Fruit fly (Drosophila melanogaster): ENCODE measurements around the gene CG5961.

DNA sequence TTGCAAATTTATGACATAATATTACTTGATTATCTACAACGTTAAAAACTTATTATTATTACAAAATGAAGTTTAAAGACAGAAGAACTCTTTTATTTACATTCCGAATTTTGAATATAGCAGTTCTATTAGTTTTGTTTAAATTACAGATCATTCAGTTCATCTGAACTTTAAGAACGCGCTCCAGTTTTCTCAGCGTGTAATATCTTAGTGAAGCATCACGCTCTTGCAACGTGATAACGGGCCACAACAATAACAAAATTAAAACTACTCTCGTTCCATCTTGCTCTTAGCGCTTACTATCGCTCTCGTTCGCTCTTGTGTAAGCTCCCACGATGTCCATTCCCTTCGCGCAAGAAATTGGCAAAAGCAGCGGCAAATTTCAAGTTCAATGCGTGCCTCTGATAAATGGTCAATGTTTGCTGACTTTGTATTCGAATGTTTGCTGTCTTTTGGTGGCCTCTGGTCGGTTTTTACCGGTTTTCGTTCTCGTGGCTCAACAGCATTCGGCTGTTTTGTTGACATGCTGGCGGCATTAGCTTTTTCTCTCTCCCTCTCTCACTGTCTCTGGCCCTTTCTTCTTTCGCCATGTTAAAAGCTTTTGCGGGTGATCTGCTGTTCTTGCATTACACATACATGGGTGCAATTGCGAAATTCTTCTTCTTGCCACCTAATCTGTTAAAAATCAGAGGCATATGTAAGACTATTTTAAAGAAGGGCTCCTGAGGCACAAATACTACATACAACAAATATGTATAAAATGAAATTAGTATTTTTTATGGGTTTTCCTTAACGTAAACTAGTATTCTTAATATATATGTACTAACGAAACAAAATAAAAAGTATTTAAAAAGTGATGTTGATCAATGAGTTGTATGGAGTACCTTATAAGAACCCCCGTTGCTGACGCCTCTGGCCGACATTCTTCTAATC lies 17.2 kb downstream of the CG5961 start:
- TF ChIP-seq psq (optimal IDR thresholded peaks at IDR 0.05) = no peak
- no peak for TF ChIP-seq h (optimal IDR thresholded peaks at IDR 0.05)
- no peak for TF ChIP-seq insv (optimal IDR thresholded peaks at IDR 0.05)
- TF ChIP-seq Sin3A (optimal IDR thresholded peaks at IDR 0.05) = no peak
- no peak for TF ChIP-seq ttk (optimal IDR thresholded peaks at IDR 0.05)
- no peak for TF ChIP-seq Myc (optimal IDR thresholded peaks at IDR 0.05)
